Fruit fly (Drosophila melanogaster) whole organism, embryonic: ENCODE data around the gene CG10628.

Source experiments
- CG10147 ChIP-seq: fragments of 200-800 bp; sonication (Bioruptor generic); optimal IDR thresholded peaks from 2 replicates; lab custom pipeline; 2019; ENCODE audit warnings: missing biosample characterization, mild to moderate bottlenecking, missing genetic modification characterization, moderate library complexity
- CG10267 ChIP-seq: fragments of 200-800 bp; sonication (Bioruptor generic); optimal IDR thresholded peaks from 2 replicates; lab custom pipeline; 2018; ENCODE audit warnings: missing biosample characterization, mild to moderate bottlenecking, missing genetic modification characterization, moderate library complexity
- CG10462 ChIP-seq: fragments of 200-800 bp; sonication (Bioruptor generic); optimal IDR thresholded peaks from 2 replicates; lab custom pipeline; 2016; ENCODE audit warnings: missing biosample characterization, missing genetic modification characterization
- CG11504 ChIP-seq: fragments of 200-800 bp; sonication (Bioruptor generic); optimal IDR thresholded peaks from 3 replicates; lab custom pipeline; 2019; ENCODE audit warnings: missing biosample characterization, mild to moderate bottlenecking, missing genetic modification characterization, moderate library complexity
- CG12104 ChIP-seq: fragments of 200-800 bp; sonication (Bioruptor generic); optimal IDR thresholded peaks from 3 replicates; lab custom pipeline; 2016; ENCODE audit warnings: missing biosample characterization, missing genetic modification characterization
- CG13296 ChIP-seq: fragments of 200-800 bp; sonication (Bioruptor generic); optimal IDR thresholded peaks from 3 replicates; lab custom pipeline; 2018; ENCODE audit warnings: missing biosample characterization, mild to moderate bottlenecking, missing genetic modification characterization
- CG13624 ChIP-seq: fragments of 200-800 bp; sonication (Bioruptor generic); optimal IDR thresholded peaks from 2 replicates; lab custom pipeline; 2016; ENCODE audit warnings: missing biosample characterization, missing genetic modification characterization
- CG13894 ChIP-seq: fragments of 200-800 bp; sonication (Bioruptor generic); optimal IDR thresholded peaks from 3 replicates; lab custom pipeline; 2018; ENCODE audit warnings: missing biosample characterization, mild to moderate bottlenecking, missing genetic modification characterization, moderate library complexity
- CG16815 ChIP-seq: fragments of 200-800 bp; sonication (Bioruptor generic); optimal IDR thresholded peaks from 3 replicates; lab custom pipeline; 2017; ENCODE audit warnings: missing biosample characterization, mild to moderate bottlenecking, missing genetic modification characterization
- CG17385 ChIP-seq: fragments of 200-800 bp; sonication (Bioruptor generic); optimal IDR thresholded peaks from 3 replicates; lab custom pipeline; 2018; ENCODE audit warnings: missing biosample characterization, mild to moderate bottlenecking, missing genetic modification characterization
- CG17912 ChIP-seq: fragments of 200-800 bp; sonication (Bioruptor generic); optimal IDR thresholded peaks from 2 replicates; lab custom pipeline; 2018; ENCODE audit warnings: missing biosample characterization, mild to moderate bottlenecking, missing genetic modification characterization
- CG2875 ChIP-seq: fragments of 200-800 bp; sonication (Bioruptor generic); optimal IDR thresholded peaks from 2 replicates; lab custom pipeline; 2017; ENCODE audit warnings: missing biosample characterization, mild to moderate bottlenecking, missing genetic modification characterization, missing genetic modification reagents
- CG30020 ChIP-seq: fragments of 200-800 bp; optimal IDR thresholded peaks from 2 replicates; lab custom pipeline; 2019; ENCODE audit warnings: missing biosample characterization, mild to moderate bottlenecking, missing genetic modification characterization, moderate library complexity
- CG34376 ChIP-seq: fragments of 200-800 bp; sonication (Bioruptor generic); optimal IDR thresholded peaks from 2 replicates; lab custom pipeline; 2018; ENCODE audit warnings: missing biosample characterization, mild to moderate bottlenecking, missing genetic modification characterization
- CG42726 ChIP-seq: fragments of 200-800 bp; sonication (Bioruptor generic); IDR thresholded peaks from 2 replicates; pipeline ENCODE4 v1.3.6; 2022; ENCODE audit warnings: missing biosample characterization, missing genetic modification characterization; ENCODE audit not compliant: partially characterized antibody
- CG4360 ChIP-seq: fragments of 200-800 bp; sonication (Bioruptor generic); IDR thresholded peaks from 2 replicates; pipeline ENCODE4 v1.3.6; 2022; ENCODE audit warnings: missing biosample characterization, missing genetic modification characterization
- CG8388 ChIP-seq: fragments of 200-800 bp; sonication (Bioruptor generic); optimal IDR thresholded peaks from 2 replicates; lab custom pipeline; 2019; ENCODE audit warnings: missing biosample characterization, mild to moderate bottlenecking, missing genetic modification characterization, moderate library complexity
- CG9932 ChIP-seq: fragments of 200-800 bp; sonication (Bioruptor generic); IDR thresholded peaks from 2 replicates; pipeline ENCODE4 v1.3.6; 2022; ENCODE audit warnings: missing biosample characterization, missing genetic modification characterization
- CoRest ChIP-seq: fragments of 200-800 bp; sonication (Bioruptor generic); optimal IDR thresholded peaks from 3 replicates; lab custom pipeline; 2018; ENCODE audit warnings: missing biosample characterization, mild to moderate bottlenecking, missing genetic modification characterization, moderate library complexity
- D19A ChIP-seq: fragments of 200-800 bp; optimal IDR thresholded peaks from 3 replicates; lab custom pipeline; 2019; ENCODE audit warnings: missing biosample characterization, mild to moderate bottlenecking, missing genetic modification characterization, moderate library complexity
- Elba2 ChIP-seq: fragments of 200-800 bp; sonication (Bioruptor generic); optimal IDR thresholded peaks from 3 replicates; lab custom pipeline; 2016; ENCODE audit warnings: missing biosample characterization, missing genetic modification characterization
- Fer1 ChIP-seq: fragments of 200-800 bp; sonication (Bioruptor generic); optimal IDR thresholded peaks from 2 replicates; lab custom pipeline; 2017; ENCODE audit warnings: missing biosample characterization, mild to moderate bottlenecking, missing genetic modification characterization
- H15 ChIP-seq: fragments of 200-800 bp; sonication (Bioruptor generic); IDR thresholded peaks from 3 replicates; pipeline ENCODE4 v1.3.6; 2022; ENCODE audit warnings: missing biosample characterization, missing genetic modification characterization
- HLH54F ChIP-seq: fragments of 200-800 bp; sonication (Bioruptor generic); optimal IDR thresholded peaks from 3 replicates; lab custom pipeline; 2016; ENCODE audit warnings: missing biosample characterization, missing genetic modification characterization
- Hand ChIP-seq: fragments of 200-800 bp; sonication (Bioruptor generic); optimal IDR thresholded peaks from 2 replicates; lab custom pipeline; 2017; ENCODE audit warnings: mild to moderate bottlenecking, missing biosample characterization, missing genetic modification reagents, missing genetic modification characterization
- Hmr ChIP-seq: fragments of 200-800 bp; sonication (Bioruptor generic); optimal IDR thresholded peaks from 3 replicates; lab custom pipeline; 2017; ENCODE audit warnings: mild to moderate bottlenecking, missing biosample characterization, missing genetic modification reagents, missing genetic modification characterization
- Hr51 ChIP-seq, 2 experiments: fragments of 200-800 bp; sonication (Bioruptor generic); optimal IDR thresholded peaks; 2 replicates in 1 of 2; 3 replicates in 1 of 2; lab custom pipeline; 2016 to 2018; ENCODE audit warnings: missing biosample characterization in 2 of 2, missing genetic modification characterization in 2 of 2, mild to moderate bottlenecking in 1 of 2, moderate library complexity in 1 of 2
- NFAT ChIP-seq: fragments of 200-800 bp; sonication (Bioruptor generic); IDR thresholded peaks from 2 replicates; pipeline ENCODE4 v1.3.6; 2022; ENCODE audit warnings: missing biosample characterization, missing genetic modification characterization
- Nf-YA ChIP-seq: fragments of 200-800 bp; sonication (Bioruptor generic); IDR thresholded peaks from 2 replicates; pipeline ENCODE4 v1.3.6; 2022; ENCODE audit warnings: missing biosample characterization, missing genetic modification characterization
- Nf-YC ChIP-seq: fragments of 200-800 bp; optimal IDR thresholded peaks from 3 replicates; lab custom pipeline; 2019; ENCODE audit warnings: missing biosample characterization, mild to moderate bottlenecking, missing genetic modification characterization, moderate library complexity
- PHDP ChIP-seq: fragments of 200-800 bp; sonication (Bioruptor generic); optimal IDR thresholded peaks from 3 replicates; lab custom pipeline; 2018; ENCODE audit warnings: missing biosample characterization, mild to moderate bottlenecking, missing genetic modification characterization, moderate library complexity
- Sry-δ ChIP-seq: fragments of 200-800 bp; sonication (Bioruptor generic); optimal IDR thresholded peaks from 2 replicates; lab custom pipeline; 2016; ENCODE audit warnings: missing biosample characterization, missing genetic modification characterization
- amos ChIP-seq: fragments of 200-800 bp; sonication (Bioruptor generic); IDR thresholded peaks from 2 replicates; pipeline ENCODE4 v1.3.6; 2022; ENCODE audit warnings: missing biosample characterization, missing genetic modification characterization; ENCODE audit not compliant: partially characterized antibody
- caup ChIP-seq: fragments of 200-800 bp; sonication (Bioruptor generic); optimal IDR thresholded peaks from 3 replicates; lab custom pipeline; 2017; ENCODE audit warnings: missing biosample characterization, mild to moderate bottlenecking, missing genetic modification characterization, moderate library complexity; ENCODE audit not compliant: severe bottlenecking
- crc ChIP-seq: fragments of 200-800 bp; sonication (Bioruptor generic); optimal IDR thresholded peaks from 2 replicates; lab custom pipeline; 2016; ENCODE audit warnings: missing biosample characterization, missing genetic modification characterization
- grn ChIP-seq: fragments of 200-800 bp; sonication (Bioruptor generic); optimal IDR thresholded peaks from 3 replicates; lab custom pipeline; 2017; ENCODE audit warnings: missing biosample characterization, missing genetic modification characterization
- lab ChIP-seq: fragments of 200-800 bp; sonication (Bioruptor generic); optimal IDR thresholded peaks from 3 replicates; lab custom pipeline; 2017; ENCODE audit warnings: missing biosample characterization, missing genetic modification characterization, mild to moderate bottlenecking, moderate library complexity, missing genetic modification reagents
- maf-S ChIP-seq: fragments of 200-800 bp; sonication (Bioruptor generic); optimal IDR thresholded peaks from 2 replicates; lab custom pipeline; 2016; ENCODE audit warnings: missing biosample characterization, missing genetic modification characterization
- nau ChIP-seq: fragments of 200-800 bp; sonication (Bioruptor generic); optimal IDR thresholded peaks from 3 replicates; lab custom pipeline; 2017; ENCODE audit warnings: missing biosample characterization, mild to moderate bottlenecking, missing genetic modification characterization, missing genetic modification reagents
- nmo ChIP-seq: fragments of 200-800 bp; sonication (Bioruptor generic); optimal IDR thresholded peaks from 2 replicates; lab custom pipeline; 2018; ENCODE audit warnings: missing biosample characterization, mild to moderate bottlenecking, missing genetic modification characterization, moderate library complexity
- phol ChIP-seq: fragments of 200-800 bp; sonication (Bioruptor generic); optimal IDR thresholded peaks from 3 replicates; lab custom pipeline; 2018; ENCODE audit warnings: missing biosample characterization, mild to moderate bottlenecking, missing genetic modification characterization, moderate library complexity
- sc ChIP-seq, 3 experiments: fragments of >200 bp in 2 of 3; fragments of 200-800 bp in 1 of 3; sonication (Bioruptor generic) in 1 of 3; optimal IDR thresholded peaks; 2 replicates in 2 of 3; 3 replicates in 1 of 3; lab custom pipeline; 2017; ENCODE audit warnings: mild to moderate bottlenecking in 1 of 3, missing biosample characterization in 1 of 3, missing genetic modification characterization in 1 of 3, missing genetic modification reagents in 1 of 3
- scrt ChIP-seq: fragments of 200-800 bp; sonication (Bioruptor generic); optimal IDR thresholded peaks from 2 replicates; lab custom pipeline; 2018; ENCODE audit warnings: missing biosample characterization, mild to moderate bottlenecking, missing genetic modification characterization, moderate library complexity
- so ChIP-seq: fragments of 200-800 bp; sonication (Bioruptor generic); IDR thresholded peaks from 3 replicates; pipeline ENCODE4 v1.3.6; 2022; ENCODE audit warnings: missing biosample characterization, missing genetic modification characterization
- sob ChIP-seq: fragments of 200-800 bp; sonication (Bioruptor generic); IDR thresholded peaks from 2 replicates; pipeline ENCODE4 v1.3.6; 2022; ENCODE audit warnings: missing biosample characterization, missing genetic modification characterization
- z ChIP-seq: fragments of 200-800 bp; sonication (Bioruptor generic); IDR thresholded peaks from 3 replicates; pipeline ENCODE4 v1.3.6; 2022; ENCODE audit warnings: missing biosample characterization, missing genetic modification characterization
- zen2 ChIP-seq: fragments of 200-800 bp; sonication (Bioruptor generic); IDR thresholded peaks from 3 replicates; pipeline ENCODE4 v1.3.6; 2022; ENCODE audit warnings: missing biosample characterization, missing genetic modification characterization; ENCODE audit not compliant: partially characterized antibody

CG10628 gene

DNA sequence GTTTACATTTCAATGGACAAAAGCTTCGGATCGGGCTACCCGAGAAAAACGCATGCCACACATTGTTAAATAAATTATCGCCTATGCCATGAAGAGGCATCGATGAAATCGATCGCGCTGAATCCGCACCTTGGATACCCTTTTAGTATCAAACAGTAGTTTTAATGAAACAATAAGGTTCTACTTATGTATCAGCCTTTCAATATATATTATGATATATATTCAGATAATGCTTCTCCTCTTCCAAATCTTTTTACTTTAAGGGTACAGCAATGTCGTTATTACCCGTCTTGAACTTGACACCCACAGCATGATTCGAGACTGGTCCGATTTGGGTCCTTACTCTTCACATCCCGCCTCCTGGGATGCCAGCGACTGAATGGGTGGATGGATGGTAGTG is 41.5 kb upstream of the CG10628 start (continued):
- TF ChIP-seq CG42726 (GFP tag; lab: Robert Waterston, UW), result no peak
- no peak for TF ChIP-seq CG9932
- TF ChIP-seq zen2 (GFP tag; lab: Robert Waterston, UW), result no peak
- peak; percentile 2 for TF ChIP-seq Hmr (GFP tag; lab: Kevin White, UChicago)
- TF ChIP-seq PHDP (tag; lab: Kevin White, UChicago), result peak; percentile 21
- no peak for TF ChIP-seq grn (GFP tag; lab: Kevin White, UChicago)
- no peak for TF ChIP-seq crc (GFP tag; lab: Kevin White, UChicago)
- TF ChIP-seq Sry-δ (GFP tag; lab: Kevin White, UChicago), result no peak
- peak; percentile 58 for TF ChIP-seq CG11504 (tag; lab: Kevin White, UChicago)
- no peak for TF ChIP-seq CG17912 (GFP tag; lab: Kevin White, UChicago)
- TF ChIP-seq CG17385, result peak; percentile 26
- TF ChIP-seq Nf-YA (GFP tag; lab: Robert Waterston, UW), result no peak
- TF ChIP-seq nau (GFP tag; lab: Kevin White, UChicago), result no peak
- no peak for TF ChIP-seq Nf-YC (tag; lab: Kevin White, UChicago)
- TF ChIP-seq CG13296 (GFP tag; lab: Kevin White, UChicago), result no peak
- TF ChIP-seq, all 482 proteins: peak for 66

DNA sequence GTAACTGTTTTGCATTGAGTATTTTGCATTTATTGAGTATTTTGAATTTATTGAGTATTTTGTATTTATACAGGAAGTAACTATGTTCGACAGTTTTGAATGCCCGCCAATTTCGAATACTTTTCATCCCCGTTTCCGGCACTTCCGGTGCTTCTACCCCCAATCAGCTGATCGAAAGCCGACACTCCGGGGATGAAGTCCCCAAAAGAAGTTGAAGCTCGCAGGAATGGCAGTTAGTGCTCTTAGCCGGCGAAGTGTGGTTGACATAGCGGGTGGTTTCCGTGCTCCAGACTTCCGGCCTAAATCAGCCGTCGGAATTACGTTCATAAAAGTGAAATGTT is 37.7 kb upstream of the CG10628 start, which contains the start of gene sick:
sick (plus strand) TSS at position 255 of the 341 bp plus-strand sequence.
- TF ChIP-seq Fer1, result peak; percentile 71
- TF ChIP-seq scrt (GFP tag; lab: Kevin White, UChicago), result peak; percentile 55
- no peak for TF ChIP-seq D19A (tag; lab: Kevin White, UChicago)
- TF ChIP-seq amos (GFP tag; lab: Robert Waterston, UW), result no peak
- TF ChIP-seq phol (tag; lab: Kevin White, UChicago), result peak; percentile 0
- 0 out of 3 replicates have a peak, but pooled peaks have one; percentile 2 for TF ChIP-seq H15 (GFP tag; lab: Robert Waterston, UW)
- TF ChIP-seq so (GFP tag; lab: Robert Waterston, UW), result peak; percentile 27; the same call in 1 of the 3 replicates
- peak; percentile 10 for TF ChIP-seq nmo (GFP tag; lab: Kevin White, UChicago)
- peak; percentile 7 for TF ChIP-seq CG10462 (GFP tag; lab: Kevin White, UChicago)
- TF ChIP-seq Elba2, result no peak
- TF ChIP-seq CG10147 (GFP tag; lab: Kevin White, UChicago), result no peak
- TF ChIP-seq Hand (GFP tag; lab: Kevin White, UChicago), result peak; percentile 16
- TF ChIP-seq CG30020 (tag; lab: Kevin White, UChicago), result peak; percentile 28
- TF ChIP-seq NFAT (GFP tag; lab: Robert Waterston, UW), result no peak
- TF ChIP-seq CG4360 (GFP tag; lab: Robert Waterston, UW), result no peak
- TF ChIP-seq HLH54F (GFP tag; lab: Kevin White, UChicago), result no peak
- no peak for TF ChIP-seq CG13894 (tag; lab: Kevin White, UChicago)
- peak; percentile 70 for TF ChIP-seq lab (GFP tag; lab: Kevin White, UChicago)
- TF ChIP-seq CG13624 (GFP tag; lab: Kevin White, UChicago), result no peak
- TF ChIP-seq caup (GFP tag; lab: Kevin White, UChicago), result peak; percentile 57
- peak; percentile 14 for TF ChIP-seq CG8388 (GFP tag; lab: Kevin White, UChicago)
- peak; percentile 27 for TF ChIP-seq CG10267 (tag; lab: Kevin White, UChicago)
- peak; percentile 9 for TF ChIP-seq CoRest
- 0 out of 3 replicates have a peak, but pooled peaks have one; percentile 15 for TF ChIP-seq z (GFP tag; lab: Robert Waterston, UW)
- TF ChIP-seq CG2875 (GFP tag; lab: Kevin White, UChicago), result peak; percentile 52
- no peak for TF ChIP-seq Hr51 (GFP tag; optimal IDR thresholded peaks at IDR 0.05; lab: Kevin White, UChicago)
- TF ChIP-seq grn (GFP tag; lab: Kevin White, UChicago), result no peak
- peak; percentile 31 for TF ChIP-seq Hmr (GFP tag; lab: Kevin White, UChicago)
- TF ChIP-seq CG12104 (GFP tag; lab: Kevin White, UChicago), result peak; percentile 35
- no peak for TF ChIP-seq sc (optimal IDR thresholded peaks at IDR 0.05; lab: Kevin White, UChicago)
- TF ChIP-seq sc (GFP tag; optimal IDR thresholded peaks at IDR 0.05; lab: Kevin White, UChicago), result peak; percentile 41
- TF ChIP-seq maf-S (GFP tag; lab: Kevin White, UChicago), result no peak
- TF ChIP-seq PHDP (tag; lab: Kevin White, UChicago), result peak; percentile 11
- TF ChIP-seq CG34376, result peak; percentile 87
- TF ChIP-seq CG16815 (GFP tag; lab: Kevin White, UChicago), result no peak
- peak; percentile 13; the same call in 1 of the 2 replicates for TF ChIP-seq sob (GFP tag; lab: Robert Waterston, UW)
